Worm (Caenorhabditis elegans) whole organism, L4/young adult: Measurements from ENCODE around the gene F23H11.4.

Experiments used
- W03F9.2 ChIP-seq: fragments of 150-350 bp; optimal IDR thresholded peaks from 2 replicates; lab custom pipeline; 2014; ENCODE audit warnings: missing biosample characterization, missing genetic modification characterization
- dao-5 ChIP-seq: sonication (generic microtip); optimal IDR thresholded peaks from 2 replicates; lab custom pipeline; 2016; ENCODE audit warnings: missing genotype, missing genetic modification characterization, moderate library complexity, missing compliant biosample characterization
- him-1 ChIP-seq: sonication (generic microtip); optimal IDR thresholded peaks from 2 replicates; lab custom pipeline; 2016; ENCODE audit warnings: missing genotype, missing genetic modification reagents, missing genetic modification characterization, missing compliant biosample characterization

DNA sequence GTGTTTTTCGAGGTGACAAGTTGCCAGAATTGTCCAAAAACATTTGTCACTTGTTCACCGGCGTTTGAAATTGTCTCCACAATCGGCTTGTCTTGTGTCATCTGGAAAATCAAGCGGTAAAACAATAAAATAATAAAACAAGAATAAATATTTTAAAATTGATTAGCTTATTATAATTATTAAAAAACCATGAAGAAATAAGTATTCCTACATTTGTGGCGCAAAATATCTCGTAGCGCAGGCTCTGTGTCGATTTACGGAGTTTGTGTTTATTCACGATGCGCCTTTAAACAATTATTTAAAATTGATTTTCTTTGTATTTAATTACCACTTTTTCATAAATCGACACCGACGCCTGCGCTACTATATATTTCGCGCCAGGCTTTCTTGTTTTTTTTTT is 55.0 kb downstream of the F23H11.4 start, which contains the start of gene moma-1:
- TF ChIP-seq him-1 (tag; lab: Kevin White, UChicago), result no peak
- no peak for TF ChIP-seq dao-5 (tag; lab: Kevin White, UChicago)
- no peak for TF ChIP-seq W03F9.2 (tag; lab: Kevin White, UChicago)
